ENCODE assay signal across 1 fruit fly cellular context in the genomic region with DNA sequence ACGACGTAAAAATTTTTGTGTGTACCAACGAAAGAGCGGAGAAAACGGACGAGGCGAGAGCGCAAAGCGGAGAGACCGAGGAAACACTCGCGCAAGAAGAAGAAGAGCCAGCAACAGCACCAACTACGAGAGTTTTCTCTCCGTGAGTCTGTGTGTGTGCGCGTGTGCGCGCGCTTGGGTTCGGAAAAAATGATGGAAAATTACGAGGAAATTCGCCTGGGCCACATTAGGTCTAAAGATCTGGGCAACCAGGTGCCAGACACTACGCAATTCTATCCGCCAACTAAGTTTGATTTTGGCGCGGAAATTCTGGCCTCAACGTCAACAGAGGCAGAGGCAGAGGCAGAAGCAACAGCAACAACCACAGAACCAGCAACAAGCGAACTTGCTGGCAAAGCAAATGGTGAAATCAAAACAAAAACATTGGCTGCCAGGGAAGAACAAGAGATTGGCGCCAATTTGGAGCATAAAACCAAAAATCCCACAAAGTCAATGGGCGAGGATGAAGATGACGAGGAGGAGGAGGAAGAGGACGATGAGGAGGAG.
A peak's percentile ranks its signal among the peaks of the same experiment; 100 is the strongest.
TF ChIP-seq lines count a peak whose summit lies in the region.

A gene (minus strand): TSS at position 271 of the 546 bp plus-strand sequence.

TF ChIP-seq in whole organism, embryonic, 481 proteins besides CTCF, POLR2A, EP300 and RAD21 (continued from another document):
- TF ChIP-seq HLH3B (GFP tag; IDR thresholded peaks at IDR 0.05; lab: Robert Waterston, UW) (no peak), Ets65A (GFP tag; lab: Kevin White, UChicago) (no peak), CG4404 (GFP tag; IDR thresholded peaks at IDR 0.05; lab: Robert Waterston, UW) (no peak), emc (GFP tag; optimal IDR thresholded peaks at IDR 0.05; lab: Kevin White, UChicago) (no peak), nerfin-2 (GFP tag; IDR thresholded peaks at IDR 0.05; lab: Robert Waterston, UW; ENCODE audit: partially characterized antibody) (no peak), Xbp1 (GFP tag; optimal IDR thresholded peaks at IDR 0.05; lab: Kevin White, UChicago) (no peak), Myb (GFP tag; optimal IDR thresholded peaks at IDR 0.05; lab: Kevin White, UChicago) (no peak), CG13287 (GFP tag; IDR thresholded peaks at IDR 0.05; lab: Robert Waterston, UW; ENCODE audit: partially characterized antibody) (peak; percentile 66; the same call in 1 of the 2 replicates), CG15269 (tag; optimal IDR thresholded peaks at IDR 0.05; lab: Kevin White, UChicago) (no peak), salm (tag; optimal IDR thresholded peaks at IDR 0.05; lab: Kevin White, UChicago) (no peak), CG2199 (GFP tag; IDR thresholded peaks at IDR 0.05; lab: Robert Waterston, UW) (no peak), HLH4C (GFP tag; IDR thresholded peaks at IDR 0.05; lab: Robert Waterston, UW; ENCODE audit: partially characterized antibody) (no peak), CG6765 (GFP tag; optimal IDR thresholded peaks at IDR 0.05; lab: Kevin White, UChicago) (no peak), CG2889 (GFP tag; IDR thresholded peaks at IDR 0.05; lab: Robert Waterston, UW) (no peak), scrt (GFP tag; optimal IDR thresholded peaks at IDR 0.05; lab: Kevin White, UChicago) (peak; percentile 46), CG10147 (GFP tag; optimal IDR thresholded peaks at IDR 0.05; lab: Kevin White, UChicago) (no peak), Rfx (GFP tag; IDR thresholded peaks at IDR 0.05; lab: Robert Waterston, UW) (no peak), hkb (optimal IDR thresholded peaks at IDR 0.05; lab: Kevin White, UChicago) (no peak), hkb (GFP tag; IDR thresholded peaks at IDR 0.05; lab: Robert Waterston, UW) (peak; percentile 17; the same call in 1 of the 2 replicates), HHEX (GFP tag; optimal IDR thresholded peaks at IDR 0.05; lab: Kevin White, UChicago) (no peak), stc (GFP tag; IDR thresholded peaks at IDR 0.05; lab: Robert Waterston, UW) (no peak), Hr39 (optimal IDR thresholded peaks at IDR 0.05; lab: Kevin White, UChicago) (peak; percentile 83), Dref (GFP tag; IDR thresholded peaks at IDR 0.05; lab: Robert Waterston, UW) (no peak), D19B (GFP tag; optimal IDR thresholded peaks at IDR 0.05; lab: Kevin White, UChicago) (no peak), CG31441 (GFP tag; IDR thresholded peaks at IDR 0.05; lab: Robert Waterston, UW) (no peak), CG17568 (GFP tag; optimal IDR thresholded peaks at IDR 0.05; lab: Kevin White, UChicago) (no peak), CG34422 (GFP tag; IDR thresholded peaks at IDR 0.05; lab: Robert Waterston, UW) (peak; percentile 63; the same call in 1 of the 3 replicates), E2f1 (GFP tag; IDR thresholded peaks at IDR 0.05; lab: Robert Waterston, UW) (peak; percentile 21; the same call in 1 of the 2 replicates), CG7556 (GFP tag; optimal IDR thresholded peaks at IDR 0.05; lab: Kevin White, UChicago) (no peak), nerfin-1 (tag; optimal IDR thresholded peaks at IDR 0.05; lab: Kevin White, UChicago) (no peak), tgo (GFP tag; IDR thresholded peaks at IDR 0.05; lab: Robert Waterston, UW) (no peak), shn (GFP tag; optimal IDR thresholded peaks at IDR 0.05; lab: Kevin White, UChicago) (no peak), TFAM (GFP tag; optimal IDR thresholded peaks at IDR 0.05; lab: Kevin White, UChicago) (no peak), CG8924 (tag; optimal IDR thresholded peaks at IDR 0.05; lab: Kevin White, UChicago) (no peak), MTF-1 (GFP tag; optimal IDR thresholded peaks at IDR 0.05; lab: Kevin White, UChicago; ENCODE audit: borderline replicate concordance) (no peak), bbx (GFP tag; IDR thresholded peaks at IDR 0.05; lab: Robert Waterston, UW; ENCODE audit: partially characterized antibody) (peak; percentile 1; the same call in 1 of the 2 replicates), CG1647 (GFP tag; optimal IDR thresholded peaks at IDR 0.05; lab: Kevin White, UChicago) (no peak), lmd (GFP tag; IDR thresholded peaks at IDR 0.05; lab: Robert Waterston, UW) (no peak), phol (tag; optimal IDR thresholded peaks at IDR 0.05; lab: Kevin White, UChicago) (no peak), Antp (GFP tag; optimal IDR thresholded peaks at IDR 0.05; lab: Kevin White, UChicago) (no peak)
